Worm (Caenorhabditis elegans): Measurements from ENCODE around the gene F22E5.12.
"Not testable (repeated sequence)": the region's sequence is repeated elsewhere in the genome, so short reads cannot be mapped to it uniquely, and the experiment has no call there.

F22E5.12 gene

ce11 chrII:2629270-2629669 is 17.4 kb downstream of the F22E5.12 start, which contains the start of gene sri-37:
Gene sri-37 (plus strand): TSS chrII:2629570.
- TF ChIP-seq mab-5 (tag; optimal IDR thresholded peaks at IDR 0.05): no peak
- TF ChIP-seq mbf-1 (tag; optimal IDR thresholded peaks at IDR 0.05): no peak
- no peak for TF ChIP-seq ama-1 (optimal IDR thresholded peaks at IDR 0.05)
- no peak for TF ChIP-seq lin-39 (tag; optimal IDR thresholded peaks at IDR 0.05)
- no peak for TF ChIP-seq ztf-1 (GFP tag; conservative IDR thresholded peaks at IDR 0.05)
- no peak for TF ChIP-seq nhr-11 (tag; optimal IDR thresholded peaks at IDR 0.05)
- TF ChIP-seq crh-2 (tag; optimal IDR thresholded peaks at IDR 0.05): no peak
- TF ChIP-seq nhr-237 (tag; optimal IDR thresholded peaks at IDR 0.05): no peak
- no peak for TF ChIP-seq unc-55 (GFP tag; optimal IDR thresholded peaks at IDR 0.05)
- no peak for TF ChIP-seq unc-39 (tag; optimal IDR thresholded peaks at IDR 0.05)
- TF ChIP-seq elt-3 (tag; optimal IDR thresholded peaks at IDR 0.05): no peak
- TF ChIP-seq R02D3.7 (tag; optimal IDR thresholded peaks at IDR 0.05): no peak
- no peak for TF ChIP-seq ceh-16 (tag; optimal IDR thresholded peaks at IDR 0.05)
- no peak for TF ChIP-seq ztf-11 (tag; optimal IDR thresholded peaks at IDR 0.05)
- TF ChIP-seq snpc-4 (tag; optimal IDR thresholded peaks at IDR 0.05): no peak
- no peak for TF ChIP-seq nhr-12 (tag; optimal IDR thresholded peaks at IDR 0.05)
- no peak for TF ChIP-seq sem-4 (tag; optimal IDR thresholded peaks at IDR 0.05)
- TF ChIP-seq dmd-4 (tag; optimal IDR thresholded peaks at IDR 0.05): no peak

- TF ChIP-seq nhr-237 (tag; optimal IDR thresholded peaks at IDR 0.05) (no peak), lin-13 (GFP tag; optimal IDR thresholded peaks at IDR 0.05) (no peak), unc-39 (tag; optimal IDR thresholded peaks at IDR 0.05) (no peak), snpc-4 (tag; optimal IDR thresholded peaks at IDR 0.05) (no peak), ztf-1 (GFP tag; conservative IDR thresholded peaks at IDR 0.05) (no peak)
Observed at ce11 chrII:2628401-2628800, 18.3 kb downstream of the F22E5.12 start.

DNA sequence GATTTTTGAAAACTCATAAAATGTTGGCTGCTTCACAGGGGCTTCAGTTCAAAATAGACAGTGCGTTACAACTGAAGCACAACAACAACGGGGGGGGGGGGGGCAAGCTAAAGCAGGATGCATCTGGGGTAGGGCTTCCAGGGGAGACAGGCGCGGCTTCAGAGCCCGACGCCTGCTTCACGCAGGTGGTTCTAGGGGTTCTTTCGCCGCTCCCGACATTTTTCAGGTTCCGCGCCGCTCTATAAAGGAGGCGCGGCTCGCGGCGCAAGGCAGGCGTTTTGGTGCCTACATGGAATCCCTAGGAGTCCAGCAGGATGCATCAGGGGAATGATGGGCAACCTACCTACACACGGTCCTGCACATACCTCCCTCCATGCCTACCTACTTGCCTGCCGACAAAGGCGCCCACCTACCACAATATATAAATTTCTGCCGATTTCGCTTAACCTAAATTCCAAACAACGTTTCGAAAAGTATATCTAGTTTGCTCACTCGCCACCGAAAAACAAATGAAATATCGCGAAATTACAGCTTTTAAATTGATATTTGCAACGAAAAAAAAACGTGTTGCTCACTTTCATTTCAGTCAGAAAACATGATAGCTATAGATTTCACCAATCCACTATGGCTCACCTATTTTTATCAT is 19.4 kb downstream of the F22E5.12 start, which contains the start of gene sri-71:
Gene sri-71 (plus strand): TSS at position 596 of the 646 bp plus-strand sequence.
- TF ChIP-seq lin-11 (tag; optimal IDR thresholded peaks at IDR 0.05) (no peak), Y55F3AM.14 (GFP tag; optimal IDR thresholded peaks at IDR 0.05) (no peak), F13H6.1 (tag; optimal IDR thresholded peaks at IDR 0.05) (no peak), ceh-16 (tag; optimal IDR thresholded peaks at IDR 0.05) (no peak), nhr-237 (tag; optimal IDR thresholded peaks at IDR 0.05) (no peak), sma-3 (GFP tag; optimal IDR thresholded peaks at IDR 0.05) (no peak)

DNA sequence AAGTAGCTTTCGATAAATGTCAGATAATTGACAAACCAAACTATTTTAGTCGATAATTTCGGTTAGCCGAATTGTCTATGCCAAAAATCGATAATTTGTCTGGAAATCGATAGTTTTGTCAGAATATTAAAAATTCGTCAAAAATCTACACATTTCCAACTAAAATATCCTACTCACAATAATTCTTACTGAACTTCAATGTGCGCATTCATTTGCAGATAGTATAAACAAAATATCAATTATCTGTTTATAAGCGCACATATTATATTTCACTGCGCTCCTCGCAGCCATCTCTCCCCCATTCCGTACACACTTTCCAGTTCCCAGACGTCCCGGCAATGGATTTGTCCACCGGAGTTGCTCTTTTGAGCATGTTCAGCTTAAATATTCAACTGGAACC is 21.9 kb downstream of the F22E5.12 start, which contains the start of gene lgc-28:
Gene lgc-28 (plus strand): TSS at position 301 of the 400 bp plus-strand sequence.
- no peak for TF ChIP-seq peb-1 (tag; optimal IDR thresholded peaks at IDR 0.05)
- no peak for TF ChIP-seq nhr-25 (tag; optimal IDR thresholded peaks at IDR 0.05)
- TF ChIP-seq gmeb-1 (tag; optimal IDR thresholded peaks at IDR 0.05): no peak
- no peak for TF ChIP-seq elt-3 (tag; optimal IDR thresholded peaks at IDR 0.05)
- no peak for TF ChIP-seq nhr-6 (tag; optimal IDR thresholded peaks at IDR 0.05)
- no peak for TF ChIP-seq ztf-11 (tag; optimal IDR thresholded peaks at IDR 0.05)
- no peak for TF ChIP-seq nhr-237 (tag; optimal IDR thresholded peaks at IDR 0.05)
- TF ChIP-seq ceh-16 (tag; optimal IDR thresholded peaks at IDR 0.05): no peak
- TF ChIP-seq nhr-21 (tag; optimal IDR thresholded peaks at IDR 0.05): no peak
- TF ChIP-seq egl-27 (tag; optimal IDR thresholded peaks at IDR 0.05): no peak
- no peak for TF ChIP-seq lsy-2 (tag; optimal IDR thresholded peaks at IDR 0.05)
- TF ChIP-seq mdl-1 (tag; optimal IDR thresholded peaks at IDR 0.05): no peak
- no peak for TF ChIP-seq mab-5 (tag; optimal IDR thresholded peaks at IDR 0.05)
- TF ChIP-seq ceh-82 (tag; optimal IDR thresholded peaks at IDR 0.05): no peak
- TF ChIP-seq mbf-1 (tag; optimal IDR thresholded peaks at IDR 0.05): no peak
- no peak for TF ChIP-seq F13H6.1 (tag; optimal IDR thresholded peaks at IDR 0.05)
- TF ChIP-seq zag-1 (tag; optimal IDR thresholded peaks at IDR 0.05): no peak
- no peak for TF ChIP-seq blmp-1 (tag; optimal IDR thresholded peaks at IDR 0.05; ENCODE audit: insufficient read depth)

- not testable (repeated sequence) for TF ChIP-seq alr-1, lsy-2, lin-39 (tag; optimal IDR thresholded peaks at IDR 0.05)
Observed at ce11 chrII:2622936-2623452, 23.7 kb downstream of the F22E5.12 start, which contains the start of gene D2062.4. Gene D2062.4 (plus strand): TSS chrII:2623402.

Data from whole organism, L2 larva.